Fruit fly (Drosophila melanogaster) whole organism, embryonic: Measurements from ENCODE around the gene AP-2alpha.

ENCODE experiments used
- Abd-B ChIP-seq: fragments of 200-800 bp; sonication (Bioruptor generic); optimal IDR thresholded peaks from 2 replicates; lab custom pipeline; 2018; ENCODE audit warnings: missing biosample characterization, mild to moderate bottlenecking, missing genetic modification characterization, moderate library complexity
- Bdp1 ChIP-seq: fragments of 200-800 bp; sonication (Bioruptor generic); optimal IDR thresholded peaks from 3 replicates; lab custom pipeline; 2016; ENCODE audit warnings: missing biosample characterization, missing genetic modification characterization
- Bteb2 ChIP-seq: fragments of 200-800 bp; sonication (Bioruptor generic); optimal IDR thresholded peaks from 2 replicates; lab custom pipeline; 2016; ENCODE audit warnings: missing biosample characterization, missing genetic modification characterization
- CG10654 ChIP-seq: fragments of 200-800 bp; sonication (Bioruptor generic); optimal IDR thresholded peaks from 2 replicates; lab custom pipeline; 2016; ENCODE audit warnings: missing biosample characterization, missing genetic modification characterization
- CG12071 ChIP-seq: fragments of 200-800 bp; sonication (Bioruptor generic); optimal IDR thresholded peaks from 3 replicates; lab custom pipeline; 2018; ENCODE audit warnings: missing biosample characterization, mild to moderate bottlenecking, missing genetic modification characterization
- CG12104 ChIP-seq: fragments of 200-800 bp; sonication (Bioruptor generic); optimal IDR thresholded peaks from 3 replicates; lab custom pipeline; 2016; ENCODE audit warnings: missing biosample characterization, missing genetic modification characterization
- CG12219 ChIP-seq: fragments of 200-800 bp; sonication (Bioruptor generic); optimal IDR thresholded peaks from 3 replicates; lab custom pipeline; 2018; ENCODE audit warnings: missing biosample characterization, mild to moderate bottlenecking, missing genetic modification characterization
- CG12769 ChIP-seq: fragments of 200-800 bp; sonication (Bioruptor generic); optimal IDR thresholded peaks from 2 replicates; lab custom pipeline; 2019; ENCODE audit warnings: missing biosample characterization, mild to moderate bottlenecking, missing genetic modification characterization, moderate library complexity
- CG14441 ChIP-seq: fragments of 200-800 bp; sonication (Bioruptor generic); IDR thresholded peaks from 2 replicates; pipeline ENCODE4 v1.3.6; 2022; ENCODE audit warnings: missing biosample characterization, missing genetic modification characterization
- CG17328 ChIP-seq: fragments of 200-800 bp; sonication (Bioruptor generic); IDR thresholded peaks from 2 replicates; pipeline ENCODE4 v1.3.6; 2022; ENCODE audit warnings: missing biosample characterization, missing genetic modification characterization
- CG18476 ChIP-seq: fragments of 200-800 bp; sonication (Bioruptor generic); optimal IDR thresholded peaks from 2 replicates; lab custom pipeline; 2016; ENCODE audit warnings: missing biosample characterization, mild to moderate bottlenecking, missing genetic modification characterization
- CG2712 ChIP-seq: fragments of 200-800 bp; optimal IDR thresholded peaks from 3 replicates; lab custom pipeline; 2019; ENCODE audit warnings: missing biosample characterization, mild to moderate bottlenecking, missing genetic modification characterization, moderate library complexity
- CG2889 ChIP-seq: fragments of 200-800 bp; sonication (Bioruptor generic); IDR thresholded peaks from 3 replicates; pipeline ENCODE4 v1.3.6; 2022; ENCODE audit warnings: missing biosample characterization, missing genetic modification characterization
- CG31224 ChIP-seq: fragments of 200-800 bp; sonication (Bioruptor generic); IDR thresholded peaks from 2 replicates; pipeline ENCODE4 v1.3.6; 2022; ENCODE audit warnings: missing biosample characterization, missing genetic modification characterization
- CG34376 ChIP-seq: fragments of 200-800 bp; sonication (Bioruptor generic); optimal IDR thresholded peaks from 2 replicates; lab custom pipeline; 2018; ENCODE audit warnings: missing biosample characterization, mild to moderate bottlenecking, missing genetic modification characterization
- CG4820 ChIP-seq: fragments of 200-800 bp; sonication (Bioruptor generic); optimal IDR thresholded peaks from 3 replicates; lab custom pipeline; 2016; ENCODE audit warnings: missing biosample characterization, missing genetic modification characterization
- CG4854 ChIP-seq: fragments of 200-800 bp; sonication (Bioruptor generic); optimal IDR thresholded peaks from 2 replicates; lab custom pipeline; 2016; ENCODE audit warnings: missing biosample characterization, missing genetic modification characterization, inconsistent platforms
- CG5245 ChIP-seq: fragments of 200-800 bp; sonication (Bioruptor generic); optimal IDR thresholded peaks from 3 replicates; lab custom pipeline; 2016; ENCODE audit warnings: missing biosample characterization, missing genetic modification characterization
- CG8290 ChIP-seq, 3 experiments: fragments of 200-800 bp; sonication (Bioruptor generic); optimal IDR thresholded peaks; 2 replicates each; lab custom pipeline; 2016 to 2019; ENCODE audit warnings: missing biosample characterization in 3 of 3, missing genetic modification characterization in 3 of 3, mild to moderate bottlenecking in 2 of 3, moderate library complexity in 1 of 3
- CG9817 ChIP-seq: fragments of 200-800 bp; sonication (Bioruptor generic); optimal IDR thresholded peaks from 2 replicates; lab custom pipeline; 2018; ENCODE audit warnings: missing biosample characterization, mild to moderate bottlenecking, missing genetic modification characterization, moderate library complexity
- CG9932 ChIP-seq: fragments of 200-800 bp; sonication (Bioruptor generic); IDR thresholded peaks from 2 replicates; pipeline ENCODE4 v1.3.6; 2022; ENCODE audit warnings: missing biosample characterization, missing genetic modification characterization
- D19A ChIP-seq: fragments of 200-800 bp; optimal IDR thresholded peaks from 3 replicates; lab custom pipeline; 2019; ENCODE audit warnings: missing biosample characterization, mild to moderate bottlenecking, missing genetic modification characterization, moderate library complexity
- Fer3 ChIP-seq: fragments of 200-800 bp; sonication (Bioruptor generic); optimal IDR thresholded peaks from 2 replicates; lab custom pipeline; 2018; ENCODE audit warnings: missing biosample characterization, mild to moderate bottlenecking, missing genetic modification characterization, moderate library complexity
- HmgD ChIP-seq: fragments of 200-800 bp; sonication (Bioruptor generic); optimal IDR thresholded peaks from 3 replicates; lab custom pipeline; 2016; ENCODE audit warnings: missing biosample characterization, missing genetic modification characterization
- HmgZ ChIP-seq: fragments of 200-800 bp; sonication (Bioruptor generic); optimal IDR thresholded peaks from 2 replicates; lab custom pipeline; 2018; ENCODE audit warnings: missing biosample characterization, mild to moderate bottlenecking, missing genetic modification characterization
- MTF-1 ChIP-seq: fragments of 200-800 bp; sonication (Bioruptor generic); optimal IDR thresholded peaks from 2 replicates; lab custom pipeline; 2018; ENCODE audit warnings: missing biosample characterization, mild to moderate bottlenecking, missing genetic modification characterization, borderline replicate concordance
- Med ChIP-seq: fragments of 200-800 bp; sonication (Bioruptor generic); peaks from one replicate; lab custom pipeline; 2016; ENCODE audit warnings: missing biosample characterization, missing genetic modification characterization, mild to moderate bottlenecking, inconsistent platforms, moderate library complexity
- Meics ChIP-seq: fragments of 200-800 bp; sonication (Bioruptor generic); optimal IDR thresholded peaks from 2 replicates; lab custom pipeline; 2017; ENCODE audit warnings: missing biosample characterization, mild to moderate bottlenecking, missing genetic modification characterization
- TFAM ChIP-seq: fragments of 200-800 bp; sonication (Bioruptor generic); optimal IDR thresholded peaks from 2 replicates; lab custom pipeline; 2017; ENCODE audit warnings: missing biosample characterization, missing genetic modification characterization, inconsistent platforms
- ara ChIP-seq: fragments of 200-800 bp; sonication (Bioruptor generic); IDR thresholded peaks from 2 replicates; pipeline ENCODE4 v1.3.6; 2022; ENCODE audit warnings: missing biosample characterization, missing genetic modification characterization
- ato ChIP-seq: fragments of 200-800 bp; sonication (Bioruptor generic); IDR thresholded peaks from 2 replicates; pipeline ENCODE4 v1.3.6; 2022; ENCODE audit warnings: missing biosample characterization, missing genetic modification characterization; ENCODE audit not compliant: partially characterized antibody
- cad ChIP-seq: fragments of >200 bp; optimal IDR thresholded peaks from 2 replicates; lab custom pipeline; 2017; ENCODE audit warnings: missing biosample characterization, missing genetic modification characterization
- chif ChIP-seq, 2 experiments: fragments of 200-800 bp; sonication (Bioruptor generic); optimal IDR thresholded peaks; 3 replicates each; lab custom pipeline; 2016; ENCODE audit warnings: missing biosample characterization in 2 of 2, missing genetic modification characterization in 2 of 2
- cwo ChIP-seq: fragments of 200-800 bp; sonication (Bioruptor generic); optimal IDR thresholded peaks from 3 replicates; lab custom pipeline; 2017; ENCODE audit warnings: missing biosample characterization, missing genetic modification characterization, mild to moderate bottlenecking, moderate library complexity, missing genetic modification reagents
- dmrt11E ChIP-seq: fragments of 200-800 bp; sonication (Bioruptor generic); optimal IDR thresholded peaks from 3 replicates; lab custom pipeline; 2018; ENCODE audit warnings: missing biosample characterization, mild to moderate bottlenecking, missing genetic modification characterization, moderate library complexity
- ewg ChIP-seq: fragments of 200-800 bp; sonication (Bioruptor generic); optimal IDR thresholded peaks from 3 replicates; lab custom pipeline; 2017; ENCODE audit warnings: mild to moderate bottlenecking, missing biosample characterization, missing genetic modification reagents, missing genetic modification characterization
- gsb-n ChIP-seq: fragments of 200-800 bp; sonication (Bioruptor generic); optimal IDR thresholded peaks from 3 replicates; lab custom pipeline; 2018; ENCODE audit warnings: missing biosample characterization, mild to moderate bottlenecking, missing genetic modification characterization
- hth ChIP-seq: fragments of >200 bp; optimal IDR thresholded peaks from 2 replicates; lab custom pipeline; 2017; ENCODE audit warnings: inconsistent platforms
- ind ChIP-seq: fragments of 200-800 bp; sonication (Bioruptor generic); optimal IDR thresholded peaks from 3 replicates; lab custom pipeline; 2016; ENCODE audit warnings: missing biosample characterization, missing genetic modification characterization
- ken ChIP-seq: fragments of 200-800 bp; sonication (Bioruptor generic); IDR thresholded peaks from 3 replicates; pipeline ENCODE4 v1.3.6; 2022; ENCODE audit warnings: missing biosample characterization, missing genetic modification characterization
- luna ChIP-seq: fragments of 200-800 bp; sonication (Bioruptor generic); optimal IDR thresholded peaks from 2 replicates; lab custom pipeline; 2016; ENCODE audit warnings: missing biosample characterization, missing genetic modification characterization
- pb ChIP-seq: fragments of 200-800 bp; sonication (Bioruptor generic); optimal IDR thresholded peaks from 3 replicates; lab custom pipeline; 2016; ENCODE audit warnings: missing biosample characterization, missing genetic modification characterization
- pfk ChIP-seq: fragments of 200-800 bp; sonication (Bioruptor generic); optimal IDR thresholded peaks from 2 replicates; lab custom pipeline; 2018; ENCODE audit warnings: missing biosample characterization, mild to moderate bottlenecking, missing genetic modification characterization, moderate library complexity
- sr ChIP-seq: fragments of 200-800 bp; sonication (Bioruptor generic); IDR thresholded peaks from 3 replicates; pipeline ENCODE4 v1.3.6; 2022; ENCODE audit warnings: missing biosample characterization, missing genetic modification characterization
- tx ChIP-seq: fragments of 200-800 bp; sonication (Bioruptor generic); optimal IDR thresholded peaks from 2 replicates; lab custom pipeline; 2016; ENCODE audit warnings: missing biosample characterization, missing genetic modification characterization
- zen2 ChIP-seq: fragments of 200-800 bp; sonication (Bioruptor generic); IDR thresholded peaks from 3 replicates; pipeline ENCODE4 v1.3.6; 2022; ENCODE audit warnings: missing biosample characterization, missing genetic modification characterization; ENCODE audit not compliant: partially characterized antibody

The AP-2alpha gene

DNA sequence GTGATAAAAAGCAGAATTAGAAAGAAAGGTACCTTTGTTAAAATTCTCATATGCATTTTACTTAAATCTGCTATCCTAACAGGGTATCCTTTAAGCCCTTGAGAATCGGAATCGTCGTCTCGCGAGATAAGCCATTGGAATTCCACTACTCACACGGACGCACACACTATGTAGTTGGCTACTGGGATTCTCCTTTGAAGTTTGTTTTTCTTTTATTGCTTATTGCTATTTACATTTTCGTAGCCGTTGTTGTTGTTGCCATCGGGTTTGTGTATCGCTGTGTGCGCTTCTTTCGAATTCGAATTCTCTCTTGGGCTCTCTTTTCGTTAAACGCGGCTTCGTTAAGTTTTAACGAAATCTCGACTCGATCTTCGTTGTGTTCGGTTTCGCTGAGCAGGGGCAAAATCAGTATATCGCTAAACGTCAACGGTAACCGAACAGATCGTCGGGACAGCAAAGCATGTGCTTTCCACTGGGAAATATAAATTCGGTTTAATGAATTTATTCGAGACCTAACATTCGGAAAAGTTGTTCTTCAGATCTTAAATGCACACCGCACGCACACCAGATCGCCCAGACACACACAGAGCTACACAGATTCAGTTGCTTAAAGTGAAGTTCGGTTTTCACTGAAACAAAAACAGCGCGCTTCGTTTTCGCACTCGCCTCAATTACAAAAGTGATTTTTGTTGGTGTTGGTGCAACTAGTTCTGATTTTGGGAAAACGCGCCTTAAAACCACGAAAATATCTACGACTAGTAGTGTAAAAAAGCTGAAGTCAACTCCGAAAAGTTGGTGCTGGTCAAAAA is 16.4 kb upstream of the AP-2alpha start, which contains the start of gene ex (continued):
- TF ChIP-seq CG12769 (tag; lab: Kevin White, UChicago), result peak; percentile 64
- TF ChIP-seq CG9932 (GFP tag; lab: Robert Waterston, UW), result no peak
- peak; percentile 55 for TF ChIP-seq CG12104 (GFP tag; lab: Kevin White, UChicago)
- peak in 1 of 2 experiments; percentile 37 for TF ChIP-seq chif (GFP tag; optimal IDR thresholded peaks at IDR 0.05; lab: Kevin White, UChicago)
- no peak for TF ChIP-seq tx (GFP tag; lab: Kevin White, UChicago)
- TF ChIP-seq CG14441 (GFP tag; lab: Robert Waterston, UW), result no peak
- peak; percentile 13 for TF ChIP-seq CG9817
- peak; percentile 48; the same call in 1 of the 2 replicates for TF ChIP-seq ato (GFP tag; lab: Robert Waterston, UW)
- peak; percentile 9 for TF ChIP-seq CG10654
- no peak for TF ChIP-seq Abd-B (GFP tag; lab: Kevin White, UChicago)
- 0 out of 3 replicates have a peak, but pooled peaks have one; percentile 21 for TF ChIP-seq sr (GFP tag; lab: Robert Waterston, UW)
- peak; percentile 79 for TF ChIP-seq MTF-1 (GFP tag; lab: Kevin White, UChicago)
- TF ChIP-seq luna (GFP tag; lab: Kevin White, UChicago), result peak; percentile 30
- peak; percentile 65 for TF ChIP-seq HmgZ (tag; lab: Kevin White, UChicago)
- peak; percentile 72 for TF ChIP-seq Meics (GFP tag; lab: Kevin White, UChicago)
- peak; percentile 61 for TF ChIP-seq cad (GFP tag; lab: Kevin White, UChicago)
- peak; percentile 4 for TF ChIP-seq TFAM (GFP tag; lab: Kevin White, UChicago)
- TF ChIP-seq Bteb2 (GFP tag; lab: Kevin White, UChicago), result no peak
- TF ChIP-seq ewg (GFP tag; lab: Kevin White, UChicago), result peak; percentile 37
- TF ChIP-seq pb, result peak; percentile 30
- TF ChIP-seq ind (GFP tag; lab: Kevin White, UChicago), result no peak
- TF ChIP-seq gsb-n (tag; lab: Kevin White, UChicago), result peak; percentile 38

DNA sequence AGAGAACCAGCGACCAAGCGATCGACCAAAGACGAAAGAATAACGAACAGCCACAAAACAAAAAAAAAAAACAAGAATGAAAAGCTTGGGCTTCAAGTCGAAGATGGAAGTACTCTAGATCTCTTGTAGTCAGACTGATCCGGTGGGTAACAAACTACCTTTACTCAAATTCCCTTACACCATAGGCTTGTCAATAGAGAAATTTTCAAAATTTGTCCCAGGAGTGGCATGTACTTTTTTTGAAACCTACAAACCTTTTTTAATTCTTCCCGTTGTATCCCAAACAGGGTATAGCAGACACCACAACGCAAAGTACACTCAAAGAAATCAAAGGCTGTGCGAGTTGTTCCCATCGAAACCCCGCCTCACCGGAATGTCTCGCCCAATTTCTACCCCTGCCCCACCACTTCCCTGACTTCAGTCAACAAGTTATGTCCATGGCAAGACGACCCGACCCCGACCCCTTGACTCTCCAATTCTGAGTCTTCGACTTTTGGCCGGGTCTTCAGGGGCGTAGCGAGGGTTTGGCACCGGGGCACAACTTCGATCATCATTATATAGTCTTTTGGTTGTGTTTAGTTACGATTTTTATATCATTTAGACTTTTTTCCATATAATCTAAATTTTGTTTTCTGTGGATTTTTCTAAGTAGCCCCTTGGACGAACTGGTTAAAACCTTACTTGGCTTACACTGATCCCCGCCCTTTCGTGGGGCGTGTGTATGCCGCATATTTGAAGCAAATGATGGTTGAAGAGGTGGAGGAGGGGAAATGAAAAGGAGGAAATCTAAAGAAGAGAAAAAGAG is 15.3 kb upstream of the AP-2alpha start:
- peak; percentile 58; the same call in 1 of the 2 replicates for TF ChIP-seq ara
- no peak for TF ChIP-seq hth (lab: Kevin White, UChicago)
- no peak for TF ChIP-seq CG12071 (GFP tag; lab: Kevin White, UChicago)
- no peak for TF ChIP-seq CG5245 (GFP tag; lab: Kevin White, UChicago)
- no peak for TF ChIP-seq CG18476
- peak; percentile 55 for TF ChIP-seq CG17328 (GFP tag; lab: Robert Waterston, UW)
- peak; percentile 91 for TF ChIP-seq Med (GFP tag; lab: Kevin White, UChicago)
- no peak for TF ChIP-seq CG12219 (GFP tag; lab: Kevin White, UChicago)
- TF ChIP-seq CG8290 (GFP tag; optimal IDR thresholded peaks at IDR 0.05; lab: Kevin White, UChicago), result no peak
- no peak for TF ChIP-seq CG8290 (tag; optimal IDR thresholded peaks at IDR 0.05; lab: Kevin White, UChicago)
- TF ChIP-seq pfk, result no peak
- TF ChIP-seq CG2712, result peak; percentile 80
- peak; percentile 5 for TF ChIP-seq Bdp1 (GFP tag; lab: Kevin White, UChicago)
- peak; percentile 12 for TF ChIP-seq CG4854 (GFP tag; lab: Kevin White, UChicago)
- no peak for TF ChIP-seq zen2 (GFP tag; lab: Robert Waterston, UW)
- TF ChIP-seq CG4820, result peak; percentile 23
- no peak for TF ChIP-seq HmgD (GFP tag; lab: Kevin White, UChicago)
- TF ChIP-seq ken, result peak; percentile 59; the same call in 1 of the 3 replicates
- TF ChIP-seq cwo (GFP tag; lab: Kevin White, UChicago), result no peak
- no peak for TF ChIP-seq CG2889 (GFP tag; lab: Robert Waterston, UW)
- no peak for TF ChIP-seq CG34376 (GFP tag; lab: Kevin White, UChicago)
- peak; percentile 9; the same call in 1 of the 2 replicates for TF ChIP-seq CG31224 (GFP tag; lab: Robert Waterston, UW)
- TF ChIP-seq D19A, result peak; percentile 93
- peak; percentile 59 for TF ChIP-seq ind (GFP tag; lab: Kevin White, UChicago)
- TF ChIP-seq dmrt11E, result peak; percentile 65
- TF ChIP-seq Fer3 (tag; lab: Kevin White, UChicago), result peak; percentile 10
